Worm (Caenorhabditis elegans) whole organism, midembryonic: ENCODE data around the gene elof-1.

Source experiments
- T22C8.4 ChIP-seq: fragments of 200-800 bp; sonication (Bioruptor generic); IDR thresholded peaks from 2 replicates; pipeline ENCODE4 v1.3.6; 2022; ENCODE audit warnings: missing genetic modification characterization, missing compliant biosample characterization
- cog-1 ChIP-seq: sonication (generic microtip); optimal IDR thresholded peaks from 2 replicates; lab custom pipeline; 2016; ENCODE audit warnings: missing genetic modification characterization, missing compliant biosample characterization
- flt-1 ChIP-seq: fragments of 200-800 bp; sonication (Bioruptor generic); IDR thresholded peaks from 2 replicates; pipeline ENCODE4 v1.3.6; 2022; ENCODE audit warnings: missing genetic modification characterization, missing compliant biosample characterization
- klf-2 ChIP-seq: fragments of 200-800 bp; sonication (Bioruptor generic); conservative IDR thresholded peaks from 2 replicates; pipeline ENCODE4 v1.3.6; 2022; ENCODE audit warnings: missing genetic modification reagents, missing genetic modification characterization, missing compliant biosample characterization
- med-1 ChIP-seq: sonication (generic microtip); optimal IDR thresholded peaks from 2 replicates; lab custom pipeline; 2017; ENCODE audit warnings: missing genetic modification characterization, mild to moderate bottlenecking, missing compliant biosample characterization, antibody characterized with exemption, missing genetic modification reagents; ENCODE audit not compliant: insufficient read depth
- ref-1 ChIP-seq: fragments of 200-800 bp; sonication (Bioruptor generic); conservative IDR thresholded peaks from 2 replicates; pipeline ENCODE4 v1.3.6; 2022; ENCODE audit warnings: missing genetic modification reagents, missing genetic modification characterization, missing compliant biosample characterization
- tab-1 ChIP-seq: fragments of 200-800 bp; sonication (Bioruptor generic); IDR thresholded peaks from 2 replicates; pipeline ENCODE4 v1.3.6; 2022; ENCODE audit warnings: missing genetic modification characterization, missing compliant biosample characterization
- ztf-29 ChIP-seq: fragments of 200-800 bp; sonication (Bioruptor generic); IDR thresholded peaks from 2 replicates; pipeline ENCODE4 v1.3.6; 2022; ENCODE audit warnings: missing genetic modification reagents, missing genetic modification characterization, missing compliant biosample characterization

DNA sequence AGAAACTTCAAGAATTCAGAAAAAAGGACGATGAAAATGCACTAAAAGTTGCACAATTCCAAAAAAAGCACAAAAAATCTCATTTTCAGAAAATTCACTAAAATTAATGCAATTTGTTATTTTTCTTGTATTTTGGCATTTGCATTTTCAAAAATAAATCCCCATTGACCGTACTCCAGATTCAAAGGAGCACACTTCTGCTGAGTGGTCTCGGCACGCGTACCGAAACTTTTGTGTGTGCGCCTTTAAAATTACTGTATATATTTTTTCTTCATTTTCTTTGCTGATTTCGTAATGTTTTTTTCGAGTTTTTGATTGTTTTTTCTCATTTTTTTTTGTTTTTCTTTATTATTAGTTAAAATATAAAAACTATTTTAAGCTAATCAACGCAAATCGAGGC, 37.4 kb upstream of the elof-1 start:
- no peak for TF ChIP-seq tab-1 (GFP tag; lab: Robert Waterston, UW)
- TF ChIP-seq med-1: no peak
- TF ChIP-seq ztf-29 (GFP tag; lab: Robert Waterston, UW): no peak
- TF ChIP-seq ref-1 (GFP tag; lab: Robert Waterston, UW): no peak
- TF ChIP-seq flt-1: no peak
- TF ChIP-seq T22C8.4 (GFP tag; lab: Robert Waterston, UW): no peak
- no peak for TF ChIP-seq klf-2
- TF ChIP-seq cog-1 (tag; lab: Kevin White, UChicago): no peak
